Fruit fly (Drosophila melanogaster) whole organism, embryonic: ENCODE results near the gene CG10660.

Source experiments
- Ada2b ChIP-seq: fragments of 200-800 bp; sonication (Bioruptor generic); IDR thresholded peaks from 2 replicates; pipeline ENCODE4 v1.3.6; 2022; ENCODE audit warnings: missing biosample characterization, missing genetic modification characterization
- B-H1 ChIP-seq: fragments of 200-800 bp; sonication (Bioruptor generic); IDR thresholded peaks from 3 replicates; pipeline ENCODE4 v1.3.6; 2022; ENCODE audit warnings: missing biosample characterization, missing genetic modification characterization
- Bgb ChIP-seq: fragments of 200-800 bp; sonication (Bioruptor generic); IDR thresholded peaks from 2 replicates; pipeline ENCODE4 v1.3.6; 2022; ENCODE audit warnings: missing biosample characterization, missing genetic modification characterization; ENCODE audit not compliant: partially characterized antibody
- CG10147 ChIP-seq: fragments of 200-800 bp; sonication (Bioruptor generic); optimal IDR thresholded peaks from 2 replicates; lab custom pipeline; 2019; ENCODE audit warnings: missing biosample characterization, mild to moderate bottlenecking, missing genetic modification characterization, moderate library complexity
- CG10209 ChIP-seq: fragments of 200-800 bp; sonication (Bioruptor generic); optimal IDR thresholded peaks from 3 replicates; lab custom pipeline; 2017; ENCODE audit warnings: missing biosample characterization, mild to moderate bottlenecking, missing genetic modification characterization, missing genetic modification reagents
- CG11504 ChIP-seq: fragments of 200-800 bp; sonication (Bioruptor generic); optimal IDR thresholded peaks from 3 replicates; lab custom pipeline; 2019; ENCODE audit warnings: missing biosample characterization, mild to moderate bottlenecking, missing genetic modification characterization, moderate library complexity
- CG12391 ChIP-seq: fragments of 200-800 bp; sonication (Bioruptor generic); optimal IDR thresholded peaks from 3 replicates; lab custom pipeline; 2018; ENCODE audit warnings: missing biosample characterization, mild to moderate bottlenecking, missing genetic modification characterization, moderate library complexity
- CG13894 ChIP-seq: fragments of 200-800 bp; sonication (Bioruptor generic); optimal IDR thresholded peaks from 3 replicates; lab custom pipeline; 2018; ENCODE audit warnings: missing biosample characterization, mild to moderate bottlenecking, missing genetic modification characterization, moderate library complexity
- CG16813 ChIP-seq: fragments of 200-800 bp; sonication (Bioruptor generic); IDR thresholded peaks from 3 replicates; pipeline ENCODE4 v1.3.6; 2022; ENCODE audit warnings: missing biosample characterization, missing genetic modification characterization; ENCODE audit not compliant: partially characterized antibody
- CG17385 ChIP-seq: fragments of 200-800 bp; sonication (Bioruptor generic); optimal IDR thresholded peaks from 3 replicates; lab custom pipeline; 2018; ENCODE audit warnings: missing biosample characterization, mild to moderate bottlenecking, missing genetic modification characterization
- CG17612 ChIP-seq: fragments of 200-800 bp; sonication (Bioruptor generic); IDR thresholded peaks from 2 replicates; pipeline ENCODE4 v1.3.6; 2022; ENCODE audit warnings: missing biosample characterization, missing genetic modification characterization
- CG17802 ChIP-seq: fragments of 200-800 bp; sonication (Bioruptor generic); optimal IDR thresholded peaks from 2 replicates; lab custom pipeline; 2018; ENCODE audit warnings: missing biosample characterization, mild to moderate bottlenecking, missing genetic modification characterization, moderate library complexity
- CG18476 ChIP-seq: fragments of 200-800 bp; sonication (Bioruptor generic); optimal IDR thresholded peaks from 2 replicates; lab custom pipeline; 2016; ENCODE audit warnings: missing biosample characterization, mild to moderate bottlenecking, missing genetic modification characterization
- CG2116 ChIP-seq: fragments of 200-800 bp; sonication (Bioruptor generic); optimal IDR thresholded peaks from 3 replicates; lab custom pipeline; 2018; ENCODE audit warnings: missing biosample characterization, mild to moderate bottlenecking, missing genetic modification characterization
- CG2712 ChIP-seq: fragments of 200-800 bp; optimal IDR thresholded peaks from 3 replicates; lab custom pipeline; 2019; ENCODE audit warnings: missing biosample characterization, mild to moderate bottlenecking, missing genetic modification characterization, moderate library complexity
- CG31224 ChIP-seq: fragments of 200-800 bp; sonication (Bioruptor generic); IDR thresholded peaks from 2 replicates; pipeline ENCODE4 v1.3.6; 2022; ENCODE audit warnings: missing biosample characterization, missing genetic modification characterization
- CG31388 ChIP-seq: fragments of 200-800 bp; sonication (Bioruptor generic); optimal IDR thresholded peaks from 2 replicates; lab custom pipeline; 2016; ENCODE audit warnings: missing biosample characterization, missing genetic modification characterization
- CG3847 ChIP-seq: fragments of 200-800 bp; sonication (Bioruptor generic); IDR thresholded peaks from 2 replicates; pipeline ENCODE4 v1.3.6; 2022; ENCODE audit warnings: missing biosample characterization, missing genetic modification characterization
- CG4617 ChIP-seq: fragments of 200-800 bp; sonication (Bioruptor generic); optimal IDR thresholded peaks from 3 replicates; lab custom pipeline; 2016; ENCODE audit warnings: missing biosample characterization, missing genetic modification characterization, borderline replicate concordance
- CG4854 ChIP-seq: fragments of 200-800 bp; sonication (Bioruptor generic); optimal IDR thresholded peaks from 2 replicates; lab custom pipeline; 2016; ENCODE audit warnings: missing biosample characterization, missing genetic modification characterization, inconsistent platforms
- CG6175 ChIP-seq: fragments of 200-800 bp; sonication (Bioruptor generic); IDR thresholded peaks from 3 replicates; pipeline ENCODE4 v1.3.6; 2022; ENCODE audit warnings: missing biosample characterization, missing genetic modification characterization
- CG6254 ChIP-seq: fragments of 200-800 bp; sonication (Bioruptor generic); optimal IDR thresholded peaks from 3 replicates; lab custom pipeline; 2017; ENCODE audit warnings: mild to moderate bottlenecking, missing biosample characterization, missing genetic modification reagents, missing genetic modification characterization
- CG6654 ChIP-seq: fragments of 200-800 bp; sonication (Bioruptor generic); optimal IDR thresholded peaks from 2 replicates; lab custom pipeline; 2017; ENCODE audit warnings: missing biosample characterization, mild to moderate bottlenecking, missing genetic modification characterization
- CG8944 ChIP-seq: fragments of 200-800 bp; sonication (Bioruptor generic); optimal IDR thresholded peaks from 3 replicates; lab custom pipeline; 2016; ENCODE audit warnings: missing biosample characterization, missing genetic modification characterization
- CG9215 ChIP-seq: fragments of 200-800 bp; sonication (Bioruptor generic); IDR thresholded peaks from 2 replicates; pipeline ENCODE4 v1.3.6; 2022; ENCODE audit warnings: missing biosample characterization, missing genetic modification characterization
- CG9817 ChIP-seq: fragments of 200-800 bp; sonication (Bioruptor generic); optimal IDR thresholded peaks from 2 replicates; lab custom pipeline; 2018; ENCODE audit warnings: missing biosample characterization, mild to moderate bottlenecking, missing genetic modification characterization, moderate library complexity
- CG9932 ChIP-seq: fragments of 200-800 bp; sonication (Bioruptor generic); IDR thresholded peaks from 2 replicates; pipeline ENCODE4 v1.3.6; 2022; ENCODE audit warnings: missing biosample characterization, missing genetic modification characterization
- CoRest ChIP-seq: fragments of 200-800 bp; sonication (Bioruptor generic); optimal IDR thresholded peaks from 3 replicates; lab custom pipeline; 2018; ENCODE audit warnings: missing biosample characterization, mild to moderate bottlenecking, missing genetic modification characterization, moderate library complexity
- Dbx ChIP-seq: fragments of 200-800 bp; sonication (Bioruptor generic); IDR thresholded peaks from 3 replicates; pipeline ENCODE4 v1.3.6; 2022; ENCODE audit warnings: missing biosample characterization, missing genetic modification characterization
- Dip3 ChIP-seq: fragments of 200-800 bp; sonication (Bioruptor generic); optimal IDR thresholded peaks from 3 replicates; lab custom pipeline; 2016; ENCODE audit warnings: missing biosample characterization, missing genetic modification characterization
- Eip74EF ChIP-seq, 2 experiments: fragments of 200-800 bp in 1 of 2; fragments of >200 bp in 1 of 2; sonication (Bioruptor generic) in 1 of 2; optimal IDR thresholded peaks; 2 replicates each; lab custom pipeline; 2017 to 2019; ENCODE audit warnings: missing biosample characterization in 2 of 2, missing genetic modification characterization in 2 of 2, mild to moderate bottlenecking in 1 of 2, moderate library complexity in 1 of 2
- Fer2 ChIP-seq: fragments of 200-800 bp; sonication (Bioruptor generic); optimal IDR thresholded peaks from 2 replicates; lab custom pipeline; 2018; ENCODE audit warnings: missing biosample characterization, mild to moderate bottlenecking, missing genetic modification characterization, moderate library complexity
- Fer3 ChIP-seq: fragments of 200-800 bp; sonication (Bioruptor generic); optimal IDR thresholded peaks from 2 replicates; lab custom pipeline; 2018; ENCODE audit warnings: missing biosample characterization, mild to moderate bottlenecking, missing genetic modification characterization, moderate library complexity
- HmgZ ChIP-seq: fragments of 200-800 bp; sonication (Bioruptor generic); optimal IDR thresholded peaks from 2 replicates; lab custom pipeline; 2018; ENCODE audit warnings: missing biosample characterization, mild to moderate bottlenecking, missing genetic modification characterization
- MTF-1 ChIP-seq: fragments of 200-800 bp; sonication (Bioruptor generic); optimal IDR thresholded peaks from 2 replicates; lab custom pipeline; 2018; ENCODE audit warnings: missing biosample characterization, mild to moderate bottlenecking, missing genetic modification characterization, borderline replicate concordance
- Oaz ChIP-seq: fragments of 200-800 bp; sonication (Bioruptor generic); IDR thresholded peaks from 2 replicates; pipeline ENCODE4 v1.3.6; 2022; ENCODE audit warnings: missing biosample characterization, missing genetic modification characterization
- Spps ChIP-seq: fragments of 200-800 bp; sonication (Bioruptor generic); optimal IDR thresholded peaks from 2 replicates; lab custom pipeline; 2018; ENCODE audit warnings: missing biosample characterization, mild to moderate bottlenecking, missing genetic modification characterization
- bcd ChIP-seq: fragments of 200-800 bp; sonication (Bioruptor generic); optimal IDR thresholded peaks from 2 replicates; lab custom pipeline; 2017; ENCODE audit warnings: missing biosample characterization, mild to moderate bottlenecking, missing genetic modification characterization
- dati ChIP-seq: fragments of 200-800 bp; sonication (Bioruptor generic); IDR thresholded peaks from 2 replicates; pipeline ENCODE4 v1.3.6; 2022; ENCODE audit warnings: missing biosample characterization, missing genetic modification characterization
- dmrt99B ChIP-seq: fragments of 200-800 bp; sonication (Bioruptor generic); optimal IDR thresholded peaks from 2 replicates; lab custom pipeline; 2018; ENCODE audit warnings: missing biosample characterization, mild to moderate bottlenecking, missing genetic modification characterization, moderate library complexity
- gfzf ChIP-seq: fragments of 200-800 bp; sonication (Bioruptor generic); optimal IDR thresholded peaks from 2 replicates; lab custom pipeline; 2016; ENCODE audit warnings: missing biosample characterization, mild to moderate bottlenecking, missing genetic modification characterization, moderate library complexity
- gsb ChIP-seq: fragments of 200-800 bp; sonication (Bioruptor generic); IDR thresholded peaks from 2 replicates; pipeline ENCODE4 v1.3.6; 2022; ENCODE audit warnings: missing biosample characterization, missing genetic modification characterization
- hkb ChIP-seq, 2 experiments: fragments of 200-800 bp in 1 of 2; fragments of >200 bp in 1 of 2; sonication (Bioruptor generic) in 1 of 2; IDR thresholded peaks in 1 of 2; optimal IDR thresholded peaks in 1 of 2; 2 replicates each; pipeline versions ENCODE4 v1.3.6 to Lab custom; 2017 to 2022; ENCODE audit warnings: missing biosample characterization in 1 of 2, missing genetic modification characterization in 1 of 2
- luna ChIP-seq: fragments of 200-800 bp; sonication (Bioruptor generic); optimal IDR thresholded peaks from 2 replicates; lab custom pipeline; 2016; ENCODE audit warnings: missing biosample characterization, missing genetic modification characterization
- nau ChIP-seq: fragments of 200-800 bp; sonication (Bioruptor generic); optimal IDR thresholded peaks from 3 replicates; lab custom pipeline; 2017; ENCODE audit warnings: missing biosample characterization, mild to moderate bottlenecking, missing genetic modification characterization, missing genetic modification reagents
- nmo ChIP-seq: fragments of 200-800 bp; sonication (Bioruptor generic); optimal IDR thresholded peaks from 2 replicates; lab custom pipeline; 2018; ENCODE audit warnings: missing biosample characterization, mild to moderate bottlenecking, missing genetic modification characterization, moderate library complexity
- sim ChIP-seq: fragments of 200-800 bp; sonication (Bioruptor generic); IDR thresholded peaks from 2 replicates; pipeline ENCODE4 v1.3.6; 2022; ENCODE audit warnings: missing biosample characterization, missing genetic modification characterization
- slbo ChIP-seq: fragments of 200-800 bp; sonication (Bioruptor generic); IDR thresholded peaks from 2 replicates; pipeline ENCODE4 v1.3.6; 2022; ENCODE audit warnings: missing biosample characterization, missing genetic modification characterization

Gene CG10660

DNA sequence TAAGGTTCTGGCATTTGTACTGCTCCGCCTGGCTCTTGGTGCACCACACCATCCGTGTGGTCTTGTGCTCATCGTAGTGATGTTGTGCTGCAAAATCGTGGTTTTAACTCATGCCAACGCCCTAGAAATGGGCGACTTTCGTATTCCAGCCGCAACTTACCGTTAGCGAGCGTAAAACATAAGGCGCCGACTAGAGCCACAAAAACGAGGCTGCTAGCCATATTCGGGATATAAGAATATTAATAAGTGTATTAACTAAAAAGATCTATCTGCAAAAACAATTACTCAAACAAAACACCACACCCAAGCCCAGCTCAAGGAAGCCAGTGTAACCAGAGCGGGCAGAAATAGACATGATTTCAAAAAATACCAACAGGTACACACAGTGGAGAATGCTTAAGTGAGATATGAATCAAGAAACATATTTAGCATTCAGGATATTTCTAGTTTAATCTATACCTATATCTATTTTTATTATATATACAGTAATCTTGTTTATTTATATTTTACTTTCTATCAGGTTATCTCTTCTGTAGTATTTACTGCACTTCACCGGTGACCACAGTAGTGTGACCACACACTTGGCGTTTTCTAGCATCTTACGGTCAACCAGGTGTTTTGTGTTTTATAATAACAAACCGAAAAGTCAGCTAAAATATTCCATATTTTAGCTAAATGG is 43.1 kb upstream of the CG10660 start, which contains the start of the genes Tsf2 and CG34242 (continued):
- TF ChIP-seq CG4617 (peak; percentile 26), Ada2b (GFP tag; lab: Robert Waterston, UW) (peak; percentile 95), CG10209 (GFP tag; lab: Kevin White, UChicago) (peak; percentile 4), Spps (tag; lab: Kevin White, UChicago) (peak; percentile 29), B-H1 (GFP tag; lab: Robert Waterston, UW) (peak; percentile 54; the same call in 2 of the 3 replicates), CG17385 (GFP tag; lab: Kevin White, UChicago) (peak; percentile 25), Fer2 (tag; lab: Kevin White, UChicago) (peak; percentile 66), CG3847 (GFP tag; lab: Robert Waterston, UW) (peak; percentile 57), slbo (GFP tag; lab: Robert Waterston, UW) (peak; percentile 69), CG9215 (peak; percentile 86), hkb (optimal IDR thresholded peaks at IDR 0.05; lab: Kevin White, UChicago) (no peak), hkb (GFP tag; IDR thresholded peaks at IDR 0.05; lab: Robert Waterston, UW) (peak; percentile 85), gsb (GFP tag; lab: Robert Waterston, UW) (peak; percentile 84), CG8944 (GFP tag; lab: Kevin White, UChicago) (no peak), CG31388 (GFP tag; lab: Kevin White, UChicago) (peak; percentile 81), CG12391 (tag; lab: Kevin White, UChicago) (peak; percentile 53), CG6254 (GFP tag; lab: Kevin White, UChicago) (peak; percentile 56), CG31224 (GFP tag; lab: Robert Waterston, UW) (peak; percentile 67), nmo (GFP tag; lab: Kevin White, UChicago) (peak; percentile 65), CG17802 (tag; lab: Kevin White, UChicago) (peak; percentile 42), gfzf (GFP tag; lab: Kevin White, UChicago) (peak; percentile 63), luna (GFP tag; lab: Kevin White, UChicago) (no peak), Eip74EF (GFP tag; optimal IDR thresholded peaks at IDR 0.05; lab: Kevin White, UChicago) (peak in 1 of 2 experiments; percentile 33), CoRest (tag; lab: Kevin White, UChicago) (peak; percentile 67), CG13894 (no peak), CG9932 (GFP tag; lab: Robert Waterston, UW) (peak; percentile 96), Dip3 (GFP tag; lab: Kevin White, UChicago) (peak; percentile 34), HmgZ (tag; lab: Kevin White, UChicago) (peak; percentile 11), CG18476 (GFP tag; lab: Kevin White, UChicago) (no peak), CG11504 (tag; lab: Kevin White, UChicago) (peak; percentile 91), CG16813 (GFP tag; lab: Robert Waterston, UW) (no peak), bcd (GFP tag; lab: Kevin White, UChicago) (peak; percentile 80), Dbx (GFP tag; lab: Robert Waterston, UW) (peak; percentile 94), Oaz (peak; percentile 88), nau (GFP tag; lab: Kevin White, UChicago) (peak; percentile 51), CG6654 (GFP tag; lab: Kevin White, UChicago) (peak; percentile 49), dati (GFP tag; lab: Robert Waterston, UW) (no peak), CG2712 (tag; lab: Kevin White, UChicago) (peak; percentile 89), CG2116 (GFP tag; lab: Kevin White, UChicago) (peak; percentile 18), Fer3 (tag; lab: Kevin White, UChicago) (peak; percentile 90), CG4854 (peak; percentile 18), CG6175 (GFP tag; lab: Robert Waterston, UW) (peak; percentile 84; the same call in 2 of the 3 replicates), CG10147 (GFP tag; lab: Kevin White, UChicago) (peak; percentile 76), sim (GFP tag; lab: Robert Waterston, UW) (peak; percentile 58; the same call in 1 of the 2 replicates), Bgb (GFP tag; lab: Robert Waterston, UW) (no peak), CG17612 (GFP tag; lab: Robert Waterston, UW) (peak; percentile 55), dmrt99B (tag; lab: Kevin White, UChicago) (peak; percentile 81), MTF-1 (peak; percentile 39), CG9817 (tag; lab: Kevin White, UChicago) (peak; percentile 58)
